Worm (Caenorhabditis elegans) whole organism, L4 larva: ENCODE results near the gene ceh-93.

Experiments used
- D1046.2 ChIP-seq: fragments of 200-800 bp; sonication (Bioruptor generic); IDR thresholded peaks from 2 replicates; pipeline ENCODE4 v1.3.6; 2022; ENCODE audit warnings: missing genetic modification characterization, missing compliant biosample characterization
- F26F4.8 ChIP-seq: fragments of 200-800 bp; sonication (Bioruptor generic); conservative IDR thresholded peaks from 2 replicates; pipeline ENCODE4 v1.3.6; 2022; ENCODE audit warnings: missing genetic modification characterization, missing compliant biosample characterization
- F37D6.2 ChIP-seq: sonication (generic microtip); optimal IDR thresholded peaks from 2 replicates; lab custom pipeline; 2016; ENCODE audit warnings: mild to moderate bottlenecking, missing genetic modification characterization, missing compliant biosample characterization
- F44E2.7 ChIP-seq: fragments of 200-800 bp; sonication (Bioruptor generic); IDR thresholded peaks from 2 replicates; pipeline ENCODE4 v2.1.2; 2022; ENCODE audit warnings: missing genetic modification characterization, missing compliant biosample characterization
- F49E8.2 ChIP-seq: sonication (generic microtip); optimal IDR thresholded peaks from 2 replicates; lab custom pipeline; 2016; ENCODE audit warnings: missing compliant biosample characterization, mild to moderate bottlenecking, missing genetic modification characterization, borderline replicate concordance
- R02D3.7 ChIP-seq: fragments of 150-350 bp; sonication (generic microtip); optimal IDR thresholded peaks from 3 replicates; lab custom pipeline; 2014; ENCODE audit warnings: missing biosample characterization, missing genetic modification characterization
- T26A8.4 ChIP-seq: fragments of 200-800 bp; sonication (Bioruptor generic); IDR thresholded peaks from 2 replicates; pipeline ENCODE4 v1.3.6; 2022; ENCODE audit warnings: missing genetic modification characterization, missing compliant biosample characterization
- Y105C5A.15 ChIP-seq: fragments of 200-800 bp; sonication (Bioruptor generic); IDR thresholded peaks from 2 replicates; pipeline ENCODE4 v1.3.6; 2022; ENCODE audit warnings: missing genetic modification characterization, missing compliant biosample characterization
- Y48G9A.11 ChIP-seq: fragments of 200-800 bp; sonication (Bioruptor generic); IDR thresholded peaks from 2 replicates; pipeline ENCODE4 v1.3.6; 2022; ENCODE audit warnings: missing genetic modification reagents, missing genetic modification characterization, missing compliant biosample characterization
- ZK546.5 ChIP-seq, 2 experiments: sonication (generic microtip); optimal IDR thresholded peaks; 2 replicates each; lab custom pipeline; 2017; ENCODE audit warnings: missing biosample characterization in 2 of 2, missing genetic modification characterization in 2 of 2
- attf-4 ChIP-seq: sonication (generic microtip); optimal IDR thresholded peaks from 3 replicates; lab custom pipeline; 2017; ENCODE audit warnings: missing biosample characterization, missing genetic modification characterization
- ceh-20 ChIP-seq: fragments of 200-800 bp; sonication (Bioruptor generic); IDR thresholded peaks from 2 replicates; pipeline ENCODE4 v1.3.6; 2022; ENCODE audit warnings: missing genetic modification reagents, missing genetic modification characterization, missing compliant biosample characterization
- ceh-28 ChIP-seq: fragments of 150-350 bp; optimal IDR thresholded peaks from 2 replicates; lab custom pipeline; 2014; ENCODE audit warnings: missing biosample characterization, missing genetic modification reagents, missing genetic modification characterization
- ceh-44 ChIP-seq: fragments of 200-800 bp; sonication (Bioruptor generic); IDR thresholded peaks from 2 replicates; pipeline ENCODE4 v1.3.6; 2022; ENCODE audit warnings: missing genetic modification reagents, missing genetic modification characterization, missing compliant biosample characterization
- cey-2 ChIP-seq: sonication (generic microtip); optimal IDR thresholded peaks from 3 replicates; lab custom pipeline; 2017; ENCODE audit warnings: missing genetic modification characterization, mild to moderate bottlenecking, missing compliant biosample characterization, antibody characterized with exemption, borderline replicate concordance; ENCODE audit not compliant: insufficient read depth
- daf-12 ChIP-seq: fragments of 150-350 bp; optimal IDR thresholded peaks from 2 replicates; lab custom pipeline; 2014; ENCODE audit warnings: missing biosample characterization, missing genetic modification reagents, missing genetic modification characterization
- daf-8 ChIP-seq: fragments of 200-800 bp; sonication (Bioruptor generic); IDR thresholded peaks from 2 replicates; pipeline ENCODE4 v1.3.6; 2022; ENCODE audit warnings: missing genetic modification characterization, missing compliant biosample characterization
- dmd-6 ChIP-seq: fragments of 200-800 bp; sonication (Bioruptor generic); IDR thresholded peaks from 2 replicates; pipeline ENCODE4 v1.3.6; 2022; ENCODE audit warnings: missing genetic modification reagents, missing genetic modification characterization, missing compliant biosample characterization
- dmd-8 ChIP-seq: fragments of 200-800 bp; sonication (Bioruptor generic); IDR thresholded peaks from 2 replicates; pipeline ENCODE4 v1.3.6; 2022; ENCODE audit warnings: missing genetic modification characterization, missing compliant biosample characterization
- dmd-9 ChIP-seq: fragments of 200-800 bp; sonication (Bioruptor generic); IDR thresholded peaks from 2 replicates; pipeline ENCODE4 v1.3.6; 2022; ENCODE audit warnings: missing genetic modification reagents, missing genetic modification characterization, missing compliant biosample characterization
- dpl-1 ChIP-seq: fragments of 150-350 bp; optimal IDR thresholded peaks from 2 replicates; lab custom pipeline; 2014; ENCODE audit warnings: missing biosample characterization, missing genetic modification reagents, missing genetic modification characterization
- egl-43 ChIP-seq: fragments of 200-800 bp; sonication (Bioruptor generic); IDR thresholded peaks from 2 replicates; pipeline ENCODE4 v1.3.6; 2022; ENCODE audit warnings: missing genetic modification reagents, missing genetic modification characterization, missing compliant biosample characterization
- hlh-11 ChIP-seq: fragments of 200-800 bp; sonication (Bioruptor generic); optimal IDR thresholded peaks from 2 replicates; lab custom pipeline; 2018; ENCODE audit warnings: mild to moderate bottlenecking, missing genetic modification characterization, missing compliant biosample characterization
- jun-1 ChIP-seq: fragments of 150-350 bp; optimal IDR thresholded peaks from 2 replicates; lab custom pipeline; 2014; ENCODE audit warnings: missing biosample characterization, missing genetic modification reagents, missing genetic modification characterization
- lim-7 ChIP-seq: fragments of 200-800 bp; sonication (Bioruptor generic); IDR thresholded peaks from 2 replicates; pipeline ENCODE4 v1.3.6; 2022; ENCODE audit warnings: missing genetic modification characterization, missing compliant biosample characterization
- lin-38 ChIP-seq: fragments of 200-800 bp; sonication (Bioruptor generic); IDR thresholded peaks from 2 replicates; pipeline ENCODE4 v1.3.6; 2022; ENCODE audit warnings: missing genetic modification reagents, missing genetic modification characterization, missing compliant biosample characterization
- madf-5 ChIP-seq, 2 experiments: fragments of 200-800 bp; sonication (Bioruptor generic); IDR thresholded peaks; 2 replicates each; pipeline ENCODE4 v1.3.6; 2022; ENCODE audit warnings: missing compliant biosample characterization in 2 of 2, missing genetic modification characterization in 2 of 2
- madf-9 ChIP-seq: fragments of 200-800 bp; sonication (Bioruptor generic); conservative IDR thresholded peaks from 2 replicates; pipeline ENCODE4 v1.3.6; 2022; ENCODE audit warnings: missing genetic modification reagents, missing genetic modification characterization, missing compliant biosample characterization
- mdl-1 ChIP-seq, 2 experiments: fragments of 150-350 bp in 1 of 2; sonication (generic microtip) in 1 of 2; optimal IDR thresholded peaks; 2 replicates each; lab custom pipeline; 2014 to 2017; ENCODE audit warnings: missing biosample characterization in 2 of 2, missing genetic modification characterization in 2 of 2
- mdt-29 ChIP-seq: fragments of 200-800 bp; sonication (Bioruptor generic); IDR thresholded peaks from 2 replicates; pipeline ENCODE4 v1.3.6; 2022; ENCODE audit warnings: missing genetic modification reagents, missing genetic modification characterization, missing compliant biosample characterization
- mep-1 ChIP-seq: fragments of 150-350 bp; sonication (generic microtip); optimal IDR thresholded peaks from 3 replicates; lab custom pipeline; 2014; ENCODE audit warnings: missing biosample characterization, missing genetic modification characterization
- mes-2 ChIP-seq: sonication (generic microtip); optimal IDR thresholded peaks from 2 replicates; lab custom pipeline; 2016; ENCODE audit warnings: missing genotype, mild to moderate bottlenecking, missing genetic modification characterization, missing compliant biosample characterization; ENCODE audit not compliant: poor library complexity, severe bottlenecking
- nhr-11 ChIP-seq: fragments of 150-350 bp; optimal IDR thresholded peaks from 2 replicates; lab custom pipeline; 2014; ENCODE audit warnings: missing biosample characterization, missing genetic modification characterization
- nhr-25 ChIP-seq: sonication (generic microtip); optimal IDR thresholded peaks from 2 replicates; lab custom pipeline; 2017; ENCODE audit warnings: missing genetic modification characterization, mild to moderate bottlenecking, missing compliant biosample characterization, antibody characterized with exemption, moderate library complexity, borderline replicate concordance; ENCODE audit not compliant: insufficient read depth
- nhr-28 ChIP-seq: fragments of 150-350 bp; optimal IDR thresholded peaks from 2 replicates; lab custom pipeline; 2014; ENCODE audit warnings: missing biosample characterization, missing genetic modification characterization
- nhr-41 ChIP-seq: fragments of 200-800 bp; sonication (Bioruptor generic); IDR thresholded peaks from 2 replicates; pipeline ENCODE4 v1.3.6; 2022; ENCODE audit warnings: missing genetic modification reagents, missing genetic modification characterization, missing compliant biosample characterization
- nhr-42 ChIP-seq: fragments of 200-800 bp; sonication (Bioruptor generic); IDR thresholded peaks from 2 replicates; pipeline ENCODE4 v1.3.6; 2022; ENCODE audit warnings: missing genetic modification characterization, missing compliant biosample characterization
- pha-4 ChIP-seq, 2 experiments: fragments of 150-350 bp in 1 of 2; fragments of 200-800 bp in 1 of 2; sonication (Bioruptor generic) in 1 of 2; IDR thresholded peaks in 1 of 2; optimal IDR thresholded peaks in 1 of 2; 2 replicates each; pipeline versions ENCODE4 v1.3.6 to Lab custom; 2014 to 2022; ENCODE audit warnings: missing genetic modification characterization in 2 of 2, missing genetic modification reagents in 2 of 2, missing biosample characterization in 1 of 2, missing compliant biosample characterization in 1 of 2
- sdz-12 ChIP-seq: fragments of 200-800 bp; sonication (Bioruptor generic); optimal IDR thresholded peaks from 2 replicates; lab custom pipeline; 2018; ENCODE audit warnings: mild to moderate bottlenecking, missing genetic modification characterization, missing compliant biosample characterization
- set-16 ChIP-seq: fragments of 200-800 bp; sonication (Bioruptor generic); IDR thresholded peaks from 2 replicates; pipeline ENCODE4 v1.3.6; 2022; ENCODE audit warnings: missing genetic modification reagents, missing genetic modification characterization, missing compliant biosample characterization
- skn-1 ChIP-seq: fragments of 150-350 bp; optimal IDR thresholded peaks from 2 replicates; lab custom pipeline; 2014; ENCODE audit warnings: missing biosample characterization, missing genetic modification characterization
- snpc-1.2 ChIP-seq: fragments of 200-800 bp; sonication (Bioruptor generic); IDR thresholded peaks from 2 replicates; pipeline ENCODE4 v1.3.6; 2022; ENCODE audit warnings: missing genetic modification reagents, missing genetic modification characterization, missing compliant biosample characterization
- spr-1 ChIP-seq: sonication (generic microtip); optimal IDR thresholded peaks from 2 replicates; lab custom pipeline; 2016; ENCODE audit warnings: mild to moderate bottlenecking, missing genetic modification characterization, missing compliant biosample characterization
- tra-1 ChIP-seq: fragments of 200-800 bp; sonication (Bioruptor generic); IDR thresholded peaks from 2 replicates; pipeline ENCODE4 v1.3.6; 2022; ENCODE audit warnings: missing genetic modification reagents, missing genetic modification characterization, missing compliant biosample characterization
- vab-7 ChIP-seq: fragments of 200-800 bp; sonication (Bioruptor generic); IDR thresholded peaks from 2 replicates; pipeline ENCODE4 v1.3.6; 2022; ENCODE audit warnings: missing genetic modification reagents, missing genetic modification characterization, missing compliant biosample characterization
- zag-1 ChIP-seq: fragments of 150-350 bp; optimal IDR thresholded peaks from 2 replicates; lab custom pipeline; 2014; ENCODE audit warnings: missing biosample characterization, missing genetic modification characterization
- zip-2 ChIP-seq: fragments of 150-350 bp; optimal IDR thresholded peaks from 2 replicates; lab custom pipeline; 2014; ENCODE audit warnings: missing biosample characterization, missing genetic modification characterization
- ztf-7 ChIP-seq: fragments of 150-350 bp; optimal IDR thresholded peaks from 2 replicates; lab custom pipeline; 2014; ENCODE audit warnings: missing biosample characterization, missing genetic modification characterization

Gene ceh-93

ce11 chrX:353134-353669, 35.4 kb downstream of the ceh-93 start, which contains the start of gene sor-3 (continued):
- TF ChIP-seq skn-1 (tag; lab: Kevin White, UChicago), result no peak
- TF ChIP-seq Y48G9A.11 (GFP tag; lab: Robert Waterston, UW), result peak; percentile 58
- no peak for TF ChIP-seq cey-2 (tag; lab: Kevin White, UChicago)
- TF ChIP-seq zip-2 (tag; lab: Kevin White, UChicago), result peak; percentile 28
- TF ChIP-seq F37D6.2 (tag; lab: Kevin White, UChicago), result peak; percentile 73
- peak; percentile 71 for TF ChIP-seq ztf-7 (tag; lab: Kevin White, UChicago)
- TF ChIP-seq nhr-11, result peak; percentile 72
- TF ChIP-seq hlh-11 (tag; lab: Kevin White, UChicago), result no peak
- TF ChIP-seq mdl-1 (tag; optimal IDR thresholded peaks at IDR 0.05; lab: Kevin White, UChicago), result peak in 1 of 2 experiments; percentile 73
- TF ChIP-seq ceh-28 (tag; lab: Kevin White, UChicago), result no peak
- peak; percentile 76; the same call in 1 of the 2 replicates for TF ChIP-seq Y105C5A.15 (GFP tag; lab: Robert Waterston, UW)
- TF ChIP-seq nhr-28 (tag; lab: Kevin White, UChicago), result peak; percentile 85
- peak; percentile 77 for TF ChIP-seq mes-2 (tag; lab: Kevin White, UChicago)
- peak; percentile 94 for TF ChIP-seq egl-43 (GFP tag; lab: Robert Waterston, UW)
- peak; percentile 42 for TF ChIP-seq jun-1
- TF ChIP-seq D1046.2 (GFP tag; lab: Robert Waterston, UW), result peak; percentile 88
- peak; percentile 86 for TF ChIP-seq T26A8.4
- TF ChIP-seq F49E8.2 (tag; lab: Kevin White, UChicago), result peak; percentile 29
- peak; percentile 66 for TF ChIP-seq nhr-25 (tag; lab: Kevin White, UChicago)
- no peak for TF ChIP-seq ZK546.5 (tag; optimal IDR thresholded peaks at IDR 0.05; lab: Kevin White, UChicago)
- TF ChIP-seq dpl-1 (GFP tag; lab: Kevin White, UChicago), result peak; percentile 35
- TF ChIP-seq attf-4 (tag; lab: Kevin White, UChicago), result no peak
- peak; percentile 95 for TF ChIP-seq mep-1 (tag; lab: Kevin White, UChicago)
- peak; percentile 75 for TF ChIP-seq spr-1
- TF ChIP-seq nhr-41 (GFP tag; lab: Robert Waterston, UW), result peak; percentile 84
- TF ChIP-seq daf-8 (GFP tag; lab: Robert Waterston, UW), result no peak
- no peak for TF ChIP-seq zag-1 (tag; lab: Kevin White, UChicago)
- TF ChIP-seq vab-7 (GFP tag; lab: Robert Waterston, UW), result peak; percentile 93
- peak; percentile 86 for TF ChIP-seq madf-9 (GFP tag; lab: Robert Waterston, UW)
- no peak for TF ChIP-seq daf-12
- peak; percentile 95 for TF ChIP-seq pha-4 (GFP tag; IDR thresholded peaks at IDR 0.05; lab: Robert Waterston, UW)
- TF ChIP-seq pha-4 (tag; optimal IDR thresholded peaks at IDR 0.05; lab: Kevin White, UChicago), result no peak
- TF ChIP-seq sdz-12 (GFP tag; lab: Kevin White, UChicago), result peak; percentile 72
- no peak for TF ChIP-seq R02D3.7
- TF ChIP-seq nhr-42, result peak; percentile 90

ce11 chrX:351398-351797, 37.2 kb downstream of the ceh-93 start:
- TF ChIP-seq set-16 (GFP tag; lab: Robert Waterston, UW) (peak; percentile 37; the same call in 1 of the 2 replicates), snpc-1.2 (peak; percentile 80), dmd-9 (GFP tag; lab: Robert Waterston, UW) (peak; percentile 80), mes-2 (tag; lab: Kevin White, UChicago) (peak; percentile 29), Y105C5A.15 (GFP tag; lab: Robert Waterston, UW) (0 out of 2 replicates have a peak, but pooled peaks have one; percentile 74), lim-7 (GFP tag; lab: Robert Waterston, UW) (peak; percentile 91), dmd-6 (GFP tag; lab: Robert Waterston, UW) (peak; percentile 33), D1046.2 (GFP tag; lab: Robert Waterston, UW) (peak; percentile 64; the same call in 1 of the 2 replicates), madf-5 (GFP tag; IDR thresholded peaks at IDR 0.05; lab: Robert Waterston, UW) (peak; percentile 48 to 77; a peak in 1 of 4 replicates), F26F4.8 (GFP tag; lab: Robert Waterston, UW) (peak; percentile 71), ceh-44 (peak; percentile 56; the same call in 1 of the 2 replicates), lin-38 (peak; percentile 79), tra-1 (GFP tag; lab: Robert Waterston, UW) (peak; percentile 68; the same call in 1 of the 2 replicates), mdt-29 (peak; percentile 66; the same call in 1 of the 2 replicates), madf-9 (GFP tag; lab: Robert Waterston, UW) (peak; percentile 82), F44E2.7 (GFP tag; lab: Robert Waterston, UW) (peak; percentile 68; the same call in 1 of the 2 replicates), ceh-20 (0 out of 2 replicates have a peak, but pooled peaks have one; percentile 13), dmd-8 (GFP tag; lab: Robert Waterston, UW) (peak; percentile 86)
